Fruit fly (Drosophila melanogaster) ovary, adult (tissue): ENCODE measurements around the gene CG4467.

Experiments used
- CG17801 ChIP-seq: fragments of 200-800 bp; optimal IDR thresholded peaks from 2 replicates; lab custom pipeline; 2019; ENCODE audit warnings: missing biosample characterization, mild to moderate bottlenecking, missing genetic modification characterization, moderate library complexity; ENCODE audit not compliant: partially characterized antibody

The CG4467 gene

dm6 chr3R:23214603-23215433 lies 33.9 kb downstream of the CG4467 start:
- no peak for TF ChIP-seq CG17801 (GFP tag; lab: Kevin White, UChicago)

dm6 chr3R:23212764-23213163 lies 35.9 kb downstream of the CG4467 start:
- TF ChIP-seq CG17801 (GFP tag; lab: Kevin White, UChicago): no peak

dm6 chr3R:23211745-23212254 lies 36.9 kb downstream of the CG4467 start:
- TF ChIP-seq CG17801 (GFP tag; lab: Kevin White, UChicago): no peak

- TF ChIP-seq CG17801 (GFP tag; lab: Kevin White, UChicago): no peak
Measured at dm6 chr3R:23210243-23211215, 38.2 kb downstream of the CG4467 start.

- no peak for TF ChIP-seq CG17801 (GFP tag; lab: Kevin White, UChicago)
Measured at dm6 chr3R:23207254-23207653, 41.4 kb downstream of the CG4467 start.

dm6 chr3R:23203934-23204333 lies 44.8 kb downstream of the CG4467 start, which contains the start of gene fzo:
Gene fzo (minus strand): TSS chr3R:23204034.
- no peak for TF ChIP-seq CG17801 (GFP tag; lab: Kevin White, UChicago)

dm6 chr3R:23201122-23201521 lies 47.6 kb downstream of the CG4467 start:
- peak; percentile 60 for TF ChIP-seq CG17801 (GFP tag; lab: Kevin White, UChicago)

- no peak for TF ChIP-seq CG17801 (GFP tag; lab: Kevin White, UChicago)
Measured at dm6 chr3R:23195711-23196110, 53.0 kb downstream of the CG4467 start.

dm6 chr3R:23193400-23193799 lies 55.3 kb downstream of the CG4467 start:
- TF ChIP-seq CG17801 (GFP tag; lab: Kevin White, UChicago): no peak

dm6 chr3R:23192984-23193383 lies 55.7 kb downstream of the CG4467 start:
- no peak for TF ChIP-seq CG17801 (GFP tag; lab: Kevin White, UChicago)

dm6 chr3R:23191108-23191771 lies 57.5 kb downstream of the CG4467 start:
- TF ChIP-seq CG17801 (GFP tag; lab: Kevin White, UChicago): peak; percentile 37

dm6 chr3R:23189958-23190900 lies 58.5 kb downstream of the CG4467 start:
- TF ChIP-seq CG17801 (GFP tag; lab: Kevin White, UChicago): peak; percentile 94

- TF ChIP-seq CG17801 (GFP tag; lab: Kevin White, UChicago): no peak
Measured at dm6 chr3R:23189143-23189957, 59.4 kb downstream of the CG4467 start.
